Worm (Caenorhabditis elegans): ENCODE data around the gene nhr-203.

DNA sequence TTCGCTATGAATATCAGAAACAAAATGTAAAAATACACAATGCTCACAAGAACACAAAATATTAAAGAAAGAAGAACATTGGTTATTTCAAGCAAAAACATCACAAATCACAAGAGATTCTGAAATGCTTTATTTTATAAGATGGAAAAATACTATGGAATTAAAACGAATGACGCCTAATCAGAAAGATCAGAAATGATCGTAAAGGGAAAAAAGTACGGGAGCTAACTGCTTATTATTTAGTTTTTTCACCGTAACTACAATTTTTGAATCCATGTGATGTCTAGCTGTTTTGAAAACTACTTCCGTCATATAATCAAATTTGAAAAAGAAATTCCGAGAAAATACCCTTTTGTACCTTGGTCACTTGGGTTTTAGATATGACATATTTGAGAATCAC is 8.9 kb downstream of the nhr-203 start, which contains the start of gene srbc-57:
- TF ChIP-seq aly-2 (tag; optimal IDR thresholded peaks at IDR 0.05) (no peak), ama-1 (optimal IDR thresholded peaks at IDR 0.05) (no peak), ztf-11 (tag; optimal IDR thresholded peaks at IDR 0.05) (no peak), gmeb-1 (tag; optimal IDR thresholded peaks at IDR 0.05) (no peak), unc-55 (GFP tag; optimal IDR thresholded peaks at IDR 0.05) (no peak), skn-1 (tag; optimal IDR thresholded peaks at IDR 0.05) (no peak), nhr-21 (tag; optimal IDR thresholded peaks at IDR 0.05) (no peak)
